Fruit fly (Drosophila melanogaster): Measurements from ENCODE around the gene Exo84.

Gene Exo84

DNA sequence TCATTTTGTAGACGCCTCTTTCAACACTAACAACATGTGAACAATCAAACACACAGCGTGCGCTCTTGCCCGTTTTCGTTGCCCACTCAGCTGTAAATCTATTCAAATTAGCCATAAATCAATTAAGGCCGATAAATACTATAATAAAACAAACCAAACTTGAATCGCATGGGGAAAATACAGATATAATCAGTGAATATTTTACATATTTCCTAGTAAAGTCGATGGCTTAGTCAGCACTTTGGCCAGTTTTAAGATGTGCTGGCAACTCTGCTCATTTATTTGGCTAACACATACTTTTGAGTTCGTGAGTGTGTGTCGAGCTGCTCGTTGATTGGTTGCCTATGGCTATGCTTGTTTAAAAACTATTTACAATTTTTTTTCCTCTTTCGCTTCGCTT lies 47.2 kb upstream of the Exo84 start (continued):
- TF ChIP-seq Spps (tag; optimal IDR thresholded peaks at IDR 0.05) (no peak), Max (GFP tag; optimal IDR thresholded peaks at IDR 0.05) (no peak), Drgx (GFP tag; IDR thresholded peaks at IDR 0.05) (peak; percentile 27; the same call in 1 of the 2 replicates), CG15479 (GFP tag; optimal IDR thresholded peaks at IDR 0.05) (no peak), Six4 (GFP tag; optimal IDR thresholded peaks at IDR 0.05) (no peak), pita (GFP tag; optimal IDR thresholded peaks at IDR 0.05) (no peak), Sry-β (GFP tag; optimal IDR thresholded peaks at IDR 0.05) (no peak), GATAe (GFP tag; conservative IDR thresholded peaks at IDR 0.05) (no peak), ap (GFP tag; IDR thresholded peaks at IDR 0.05) (no peak), ab (GFP tag; optimal IDR thresholded peaks at IDR 0.05) (peak; percentile 7), org-1 (GFP tag; optimal IDR thresholded peaks at IDR 0.05) (no peak), Vsx1 (GFP tag; optimal IDR thresholded peaks at IDR 0.05) (peak; percentile 79), Bgb (GFP tag; IDR thresholded peaks at IDR 0.05; ENCODE audit: partially characterized antibody) (no peak), CG8478 (optimal IDR thresholded peaks at IDR 0.05) (no peak), CG15269 (tag; optimal IDR thresholded peaks at IDR 0.05) (no peak), az2 (GFP tag; optimal IDR thresholded peaks at IDR 0.05) (no peak), CG32767 (GFP tag; IDR thresholded peaks at IDR 0.05) (no peak), Asciz (GFP tag; optimal IDR thresholded peaks at IDR 0.05) (no peak), Fer2 (tag; optimal IDR thresholded peaks at IDR 0.05) (no peak), CG9609 (GFP tag; optimal IDR thresholded peaks at IDR 0.05) (no peak), CkIIα-i1 (GFP tag; IDR thresholded peaks at IDR 0.05) (no peak), jumu (GFP tag; optimal IDR thresholded peaks at IDR 0.05) (no peak), CG16779 (GFP tag; IDR thresholded peaks at IDR 0.05) (no peak), sob (GFP tag; IDR thresholded peaks at IDR 0.05) (no peak), CG10654 (GFP tag; optimal IDR thresholded peaks at IDR 0.05) (no peak), CG11093 (GFP tag; IDR thresholded peaks at IDR 0.05) (no peak), zfh1 (GFP tag; IDR thresholded peaks at IDR 0.05) (no peak), Gug (GFP tag; IDR thresholded peaks at IDR 0.05) (no peak), CG30403 (GFP tag; optimal IDR thresholded peaks at IDR 0.05) (no peak), CG31224 (GFP tag; IDR thresholded peaks at IDR 0.05) (no peak), CG3407 (GFP tag; optimal IDR thresholded peaks at IDR 0.05) (no peak), Eip74EF (GFP tag; optimal IDR thresholded peaks at IDR 0.05) (no peak), CG9876 (GFP tag; optimal IDR thresholded peaks at IDR 0.05) (no peak), CG10147 (GFP tag; optimal IDR thresholded peaks at IDR 0.05) (no peak), Doc3 (GFP tag; IDR thresholded peaks at IDR 0.05; ENCODE audit: partially characterized antibody) (no peak), eve (GFP tag; optimal IDR thresholded peaks at IDR 0.05) (peak in 1 of 2 experiments; percentile 82), Oaz (GFP tag; IDR thresholded peaks at IDR 0.05) (no peak), CG7987 (GFP tag; optimal IDR thresholded peaks at IDR 0.05) (no peak), crol (GFP tag; IDR thresholded peaks at IDR 0.05) (no peak), Trl (optimal IDR thresholded peaks at IDR 0.05) (peak in 1 of 2 experiments; percentile 22), Trl (GFP tag; optimal IDR thresholded peaks at IDR 0.05) (no peak), CG7357 (GFP tag; IDR thresholded peaks at IDR 0.05) (no peak), CG8290 (GFP tag; optimal IDR thresholded peaks at IDR 0.05) (no peak), CG8290 (tag; optimal IDR thresholded peaks at IDR 0.05) (peak in 1 of 2 experiments; percentile 40), CG12769 (tag; optimal IDR thresholded peaks at IDR 0.05) (peak; percentile 61), Dfd (GFP tag; optimal IDR thresholded peaks at IDR 0.05) (no peak), CG14667 (GFP tag; IDR thresholded peaks at IDR 0.05) (no peak), CG9727 (GFP tag; optimal IDR thresholded peaks at IDR 0.05) (no peak), sd (tag; optimal IDR thresholded peaks at IDR 0.05) (peak; percentile 46), HLH4C (GFP tag; IDR thresholded peaks at IDR 0.05; ENCODE audit: partially characterized antibody) (no peak), CG9215 (GFP tag; IDR thresholded peaks at IDR 0.05) (no peak), bcd (GFP tag; optimal IDR thresholded peaks at IDR 0.05) (no peak), zen2 (GFP tag; IDR thresholded peaks at IDR 0.05; ENCODE audit: partially characterized antibody) (no peak)

All from whole organism, embryonic.